Worm (Caenorhabditis elegans): Measurements from ENCODE around the gene F17C11.12.

The F17C11.12 gene

DNA sequence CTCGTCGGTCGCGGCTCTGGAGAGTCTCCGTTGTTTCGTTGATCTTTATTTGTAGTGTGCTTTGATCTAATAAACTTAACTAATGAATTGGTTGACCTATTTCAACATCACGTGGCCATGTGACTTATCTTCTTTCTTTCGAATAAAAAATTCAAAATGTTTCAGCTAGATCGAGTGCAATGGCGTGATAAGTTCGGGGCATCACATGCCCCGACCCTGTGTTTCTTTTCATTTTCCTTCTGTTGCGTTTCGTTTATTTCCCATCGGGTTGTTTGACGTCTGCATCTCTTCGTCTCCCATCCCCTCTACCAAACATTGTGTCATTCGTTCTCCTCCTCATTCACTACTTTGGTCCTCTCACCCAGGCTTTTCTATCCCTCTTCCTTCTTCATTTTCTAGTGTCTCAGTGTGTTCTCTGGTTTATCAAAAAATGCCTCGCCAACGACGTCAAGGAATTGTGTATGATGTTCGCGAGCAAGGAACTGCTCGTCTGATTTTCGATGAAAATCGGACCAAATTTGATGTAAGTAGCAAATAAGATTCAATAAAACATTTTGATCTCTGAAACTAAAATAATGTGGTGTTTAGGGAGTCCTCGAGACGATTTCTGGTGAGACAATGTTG is 15.0 kb upstream of the F17C11.12 start, which contains the start of gene F17C11.4 (continued):
- TF ChIP-seq pha-4 (GFP tag; IDR thresholded peaks at IDR 0.05): no peak; the same call in 1 of the 2 replicates
- no peak for TF ChIP-seq pha-4 (tag; optimal IDR thresholded peaks at IDR 0.05)
- TF ChIP-seq spr-3 (GFP tag; optimal IDR thresholded peaks at IDR 0.05): no peak
- peak; percentile 62 for TF ChIP-seq nhr-76 (tag; optimal IDR thresholded peaks at IDR 0.05)
- TF ChIP-seq lin-29 (GFP tag; IDR thresholded peaks at IDR 0.05): no peak

- TF ChIP-seq hif-1 (tag; optimal IDR thresholded peaks at IDR 0.05) (no peak), dmd-6 (GFP tag; IDR thresholded peaks at IDR 0.05) (no peak), fkh-10 (GFP tag; optimal IDR thresholded peaks at IDR 0.05) (no peak), Y75B8A.6 (GFP tag; IDR thresholded peaks at IDR 0.05) (no peak), nhr-11 (tag; optimal IDR thresholded peaks at IDR 0.05) (no peak), ceh-82 (tag; optimal IDR thresholded peaks at IDR 0.05) (no peak), hlh-11 (tag; optimal IDR thresholded peaks at IDR 0.05) (no peak), gei-8 (GFP tag; optimal IDR thresholded peaks at IDR 0.05) (no peak), cey-2 (tag; optimal IDR thresholded peaks at IDR 0.05; ENCODE audit: borderline replicate concordance, insufficient read depth) (no peak)
Measured at ce11 chrV:10949511-10949910, 12.8 kb upstream of the F17C11.12 start, which contains the start of gene col-153. Gene col-153 (plus strand): TSS chrV:10949811.

ce11 chrV:10947930-10948329 is 11.2 kb upstream of the F17C11.12 start, which contains the start of gene F17C11.2:
Gene F17C11.2 (plus strand): TSS chrV:10948230.
- peak; percentile 38 for TF ChIP-seq aha-1 (tag)
- no peak for TF ChIP-seq egl-27 (tag; optimal IDR thresholded peaks at IDR 0.05)

DNA sequence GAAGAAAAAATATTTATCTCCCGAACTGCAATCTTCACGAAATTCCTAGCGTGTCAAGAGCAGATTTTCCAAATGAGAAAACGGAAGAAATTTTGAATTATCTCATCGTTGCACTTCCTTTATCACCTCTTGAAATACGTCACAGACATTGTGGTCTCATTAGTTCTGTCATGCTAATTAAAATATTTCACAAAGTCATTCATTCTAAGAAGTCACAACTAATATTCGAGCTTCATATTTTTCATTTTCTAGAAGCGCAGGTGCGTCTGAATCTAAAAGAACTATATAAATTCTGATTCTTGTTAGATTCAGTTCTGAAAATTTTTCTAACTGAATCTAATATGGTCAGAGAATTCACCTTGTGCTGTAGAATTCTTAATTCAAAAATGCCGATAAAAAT is 10.5 kb upstream of the F17C11.12 start:
- TF ChIP-seq cey-2 (tag; optimal IDR thresholded peaks at IDR 0.05; ENCODE audit: borderline replicate concordance, insufficient read depth) (no peak), fkh-10 (GFP tag; optimal IDR thresholded peaks at IDR 0.05) (no peak), mep-1 (tag; optimal IDR thresholded peaks at IDR 0.05) (no peak), jun-1 (tag; optimal IDR thresholded peaks at IDR 0.05) (no peak), nhr-237 (tag; optimal IDR thresholded peaks at IDR 0.05) (no peak), nhr-48 (tag; optimal IDR thresholded peaks at IDR 0.05) (no peak)

DNA sequence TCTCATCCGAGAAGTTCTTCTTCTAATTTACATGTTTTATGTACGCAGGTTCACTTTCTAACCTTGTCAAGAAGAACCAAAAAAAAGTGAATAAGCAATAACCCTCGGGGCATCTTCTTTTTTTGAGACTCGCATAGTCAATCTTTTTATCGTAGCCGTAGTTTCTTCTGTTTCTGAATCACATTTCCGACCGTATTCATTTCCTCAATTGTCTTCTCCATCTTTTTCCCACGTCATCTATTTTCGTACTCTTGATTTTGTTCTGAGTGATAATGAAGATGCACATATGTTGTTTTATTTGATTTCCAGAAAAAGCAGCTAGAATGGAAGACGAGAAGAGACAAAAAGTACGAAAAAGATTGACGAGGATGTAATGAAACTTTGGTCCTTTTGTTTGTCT is 8.2 kb upstream of the F17C11.12 start:
- TF ChIP-seq ces-1 (GFP tag; optimal IDR thresholded peaks at IDR 0.05) (peak; percentile 32), nhr-11 (tag; optimal IDR thresholded peaks at IDR 0.05) (no peak), sdz-12 (GFP tag; optimal IDR thresholded peaks at IDR 0.05) (no peak), tag-97 (GFP tag; IDR thresholded peaks at IDR 0.05) (no peak), R02D3.7 (tag; optimal IDR thresholded peaks at IDR 0.05) (no peak), duxl-1 (tag; optimal IDR thresholded peaks at IDR 0.05; ENCODE audit: poor library complexity) (no peak), ceh-62 (tag; optimal IDR thresholded peaks at IDR 0.05) (no peak), fos-1 (tag; optimal IDR thresholded peaks at IDR 0.05) (no peak), fkh-10 (GFP tag; optimal IDR thresholded peaks at IDR 0.05) (peak; percentile 70), lsy-2 (tag; optimal IDR thresholded peaks at IDR 0.05) (peak in 1 of 2 experiments; percentile 9), tra-1 (GFP tag; IDR thresholded peaks at IDR 0.05) (no peak)

- TF ChIP-seq Y75B8A.6 (GFP tag; IDR thresholded peaks at IDR 0.05) (0 out of 2 replicates have a peak, but pooled peaks have one; percentile 18), dmd-6 (GFP tag; IDR thresholded peaks at IDR 0.05) (no peak)
Measured at ce11 chrV:10942161-10942560, 5.4 kb upstream of the F17C11.12 start, which contains the start of gene zip-9. Gene zip-9 (plus strand): TSS chrV:10942461.

- no peak for TF ChIP-seq aha-1 (tag)
- TF ChIP-seq ztf-7 (tag; optimal IDR thresholded peaks at IDR 0.05): no peak
- no peak for TF ChIP-seq F37D6.2 (tag; optimal IDR thresholded peaks at IDR 0.05)
- TF ChIP-seq tag-97 (GFP tag; IDR thresholded peaks at IDR 0.05): no peak
- no peak for TF ChIP-seq snpc-1.2 (GFP tag; IDR thresholded peaks at IDR 0.05)
- no peak for TF ChIP-seq Y105C5A.15 (GFP tag; IDR thresholded peaks at IDR 0.05)
- TF ChIP-seq D1046.2 (GFP tag; IDR thresholded peaks at IDR 0.05): no peak
- no peak for TF ChIP-seq unc-62 (GFP tag; optimal IDR thresholded peaks at IDR 0.05 in 1 of 2)
- no peak for TF ChIP-seq unc-62 (tag; optimal IDR thresholded peaks at IDR 0.05)
- TF ChIP-seq egl-27 (tag; optimal IDR thresholded peaks at IDR 0.05): no peak
- TF ChIP-seq mxl-2 (GFP tag; conservative IDR thresholded peaks at IDR 0.05): no peak
- TF ChIP-seq nhr-28 (tag; optimal IDR thresholded peaks at IDR 0.05): no peak
- no peak for TF ChIP-seq madf-9 (GFP tag; conservative IDR thresholded peaks at IDR 0.05)
- no peak for TF ChIP-seq zip-2 (tag; optimal IDR thresholded peaks at IDR 0.05)
- TF ChIP-seq daf-8 (GFP tag; IDR thresholded peaks at IDR 0.05): no peak
Measured at ce11 chrV:10941150-10941549, 4.4 kb upstream of the F17C11.12 start, which contains the start of gene F17C11.26. Gene F17C11.26 (plus strand): TSS chrV:10941450.

Measured in whole organism, L4 larva.